Worm (Caenorhabditis elegans) whole organism, mixed stage, embryonic: ENCODE data around the gene cct-8.

ENCODE experiments used
- hlh-1 ChIP-seq: fragments of 150-350 bp; optimal IDR thresholded peaks from 2 replicates; lab custom pipeline; 2014; ENCODE audit warnings: missing biosample characterization, missing genetic modification reagents, missing genetic modification characterization
- mep-1 ChIP-seq: fragments of 150-350 bp; optimal IDR thresholded peaks from 2 replicates; lab custom pipeline; 2017; ENCODE audit warnings: missing biosample characterization, missing genetic modification reagents, missing genetic modification characterization, inconsistent platforms
- nhr-12 ChIP-seq: fragments of 150-350 bp; optimal IDR thresholded peaks from 2 replicates; lab custom pipeline; 2014; ENCODE audit warnings: missing biosample characterization, missing genetic modification characterization
- nhr-28 ChIP-seq: fragments of 150-350 bp; optimal IDR thresholded peaks from 2 replicates; lab custom pipeline; 2014; ENCODE audit warnings: missing biosample characterization, missing genetic modification characterization
- unc-39 ChIP-seq: fragments of 150-350 bp; optimal IDR thresholded peaks from 2 replicates; lab custom pipeline; 2014; ENCODE audit warnings: missing biosample characterization, missing genetic modification characterization

ce11 chrIV:1038516-1038915 lies 55.2 kb downstream of the cct-8 start:
- TF ChIP-seq unc-39 (tag; lab: Kevin White, UChicago) = no peak
- no peak for TF ChIP-seq nhr-28 (tag; lab: Kevin White, UChicago)
- TF ChIP-seq hlh-1 (tag; lab: Kevin White, UChicago) = no peak
- TF ChIP-seq nhr-12 (tag; lab: Kevin White, UChicago) = no peak
- no peak for TF ChIP-seq mep-1 (tag; lab: Kevin White, UChicago)
